Worm (Caenorhabditis elegans) whole organism, late embryonic: ENCODE measurements around the gene C31E10.6.

Source experiments
- ama-1 ChIP-seq: fragments of 150-350 bp; optimal IDR thresholded peaks from 2 replicates; lab custom pipeline; 2014
- elt-2 ChIP-seq: sonication (generic microtip); optimal IDR thresholded peaks from 2 replicates; lab custom pipeline; 2016; ENCODE audit warnings: missing genetic modification reagents, missing genetic modification characterization, missing compliant biosample characterization
- eyg-1 ChIP-seq: sonication (generic microtip); optimal IDR thresholded peaks from 2 replicates; lab custom pipeline; 2016; ENCODE audit warnings: missing genotype, missing genetic modification characterization, missing compliant biosample characterization
- fkh-10 ChIP-seq: fragments of 150-350 bp; optimal IDR thresholded peaks from 2 replicates; lab custom pipeline; 2014; ENCODE audit warnings: missing biosample characterization, missing genetic modification reagents, missing genetic modification characterization
- hlh-8 ChIP-seq: sonication (generic microtip); optimal IDR thresholded peaks from 2 replicates; lab custom pipeline; 2016; ENCODE audit warnings: missing genotype, missing genetic modification characterization, missing compliant biosample characterization
- pha-4 ChIP-seq: fragments of 150-350 bp; optimal IDR thresholded peaks from 2 replicates; lab custom pipeline; 2018; ENCODE audit warnings: missing biosample characterization, missing genetic modification reagents, missing genetic modification characterization
- rnt-1 ChIP-seq: sonication (generic microtip); optimal IDR thresholded peaks from 2 replicates; lab custom pipeline; 2016; ENCODE audit warnings: missing genetic modification characterization, missing compliant biosample characterization
- sox-4 ChIP-seq: sonication (generic microtip); optimal IDR thresholded peaks from 2 replicates; lab custom pipeline; 2017; ENCODE audit warnings: mild to moderate bottlenecking, missing genetic modification characterization, inconsistent platforms, missing compliant biosample characterization

DNA sequence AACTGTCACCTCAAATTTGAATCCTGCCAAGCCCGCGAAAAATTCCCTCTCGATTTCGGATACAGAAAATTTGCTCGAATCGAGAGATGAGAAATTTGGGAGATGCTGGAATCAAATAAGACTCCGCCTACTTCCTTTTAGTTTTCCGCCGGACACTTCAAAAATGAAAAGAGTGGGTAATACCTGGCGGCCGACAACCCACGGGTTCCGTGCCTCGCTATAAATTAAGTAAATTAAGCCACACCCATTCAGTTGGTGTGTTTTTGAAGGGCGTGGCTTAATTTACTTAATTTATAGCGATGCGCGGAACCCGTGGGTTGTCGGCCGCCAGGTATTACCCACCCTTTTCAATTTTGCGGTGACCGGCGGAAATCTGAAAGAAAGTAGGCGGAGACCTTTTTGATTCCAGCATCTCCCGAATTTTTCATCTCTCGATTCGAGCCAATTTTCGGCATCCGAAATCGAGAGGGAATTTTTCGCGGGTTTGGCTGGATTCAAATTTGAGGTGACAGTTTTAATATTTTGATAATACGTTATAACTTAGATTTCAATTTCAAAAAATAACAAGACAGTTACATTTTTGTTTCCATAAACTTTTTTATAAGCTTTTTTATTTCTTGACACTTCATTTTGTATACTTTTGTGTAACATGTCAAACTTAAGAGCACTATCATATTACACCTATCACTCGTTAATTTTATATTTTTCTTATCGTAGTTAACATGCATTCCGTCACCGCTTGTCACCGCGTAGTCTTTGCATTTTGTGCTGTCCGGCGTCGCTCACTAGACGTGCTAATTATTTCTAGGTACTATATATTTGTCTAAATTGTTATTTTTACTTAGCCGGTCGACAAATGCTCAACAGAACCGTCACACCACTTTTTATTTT lies 49.2 kb upstream of the C31E10.6 start:
- TF ChIP-seq ama-1 (no peak), eyg-1 (tag; lab: Kevin White, UChicago) (no peak), hlh-8 (tag; lab: Kevin White, UChicago) (no peak), sox-4 (tag; lab: Kevin White, UChicago) (no peak), elt-2 (tag; lab: Kevin White, UChicago) (peak; percentile 53), pha-4 (tag; lab: Kevin White, UChicago) (no peak), fkh-10 (GFP tag; lab: Kevin White, UChicago) (no peak), rnt-1 (tag; lab: Kevin White, UChicago) (no peak)
